Fruit fly (Drosophila melanogaster) whole organism, embryonic: ENCODE data around the gene Neto.

Source experiments
- Aef1 ChIP-seq: fragments of 200-800 bp; sonication (Bioruptor generic); IDR thresholded peaks from 3 replicates; pipeline ENCODE4 v1.3.6; 2022; ENCODE audit warnings: missing biosample characterization, missing genetic modification characterization
- CG10366 ChIP-seq: fragments of 200-800 bp; sonication (Bioruptor generic); IDR thresholded peaks from 2 replicates; pipeline ENCODE4 v1.3.6; 2022; ENCODE audit warnings: missing biosample characterization, missing genetic modification characterization
- CG11723 ChIP-seq: fragments of 200-800 bp; sonication (Bioruptor generic); optimal IDR thresholded peaks from 2 replicates; lab custom pipeline; 2017; ENCODE audit warnings: missing biosample characterization, mild to moderate bottlenecking, missing genetic modification characterization
- CG13296 ChIP-seq: fragments of 200-800 bp; sonication (Bioruptor generic); optimal IDR thresholded peaks from 3 replicates; lab custom pipeline; 2018; ENCODE audit warnings: missing biosample characterization, mild to moderate bottlenecking, missing genetic modification characterization
- CG13624 ChIP-seq: fragments of 200-800 bp; sonication (Bioruptor generic); optimal IDR thresholded peaks from 2 replicates; lab custom pipeline; 2016; ENCODE audit warnings: missing biosample characterization, missing genetic modification characterization
- CG15011 ChIP-seq: fragments of 200-800 bp; sonication (Bioruptor generic); optimal IDR thresholded peaks from 3 replicates; lab custom pipeline; 2018; ENCODE audit warnings: missing biosample characterization, mild to moderate bottlenecking, missing genetic modification characterization
- CG16815 ChIP-seq: fragments of 200-800 bp; sonication (Bioruptor generic); optimal IDR thresholded peaks from 3 replicates; lab custom pipeline; 2017; ENCODE audit warnings: missing biosample characterization, mild to moderate bottlenecking, missing genetic modification characterization
- CG17612 ChIP-seq: fragments of 200-800 bp; sonication (Bioruptor generic); IDR thresholded peaks from 2 replicates; pipeline ENCODE4 v1.3.6; 2022; ENCODE audit warnings: missing biosample characterization, missing genetic modification characterization
- CG17829 ChIP-seq: fragments of 200-800 bp; optimal IDR thresholded peaks from 2 replicates; lab custom pipeline; 2019; ENCODE audit warnings: missing biosample characterization, mild to moderate bottlenecking, missing genetic modification characterization, moderate library complexity
- CG18476 ChIP-seq: fragments of 200-800 bp; sonication (Bioruptor generic); optimal IDR thresholded peaks from 2 replicates; lab custom pipeline; 2016; ENCODE audit warnings: missing biosample characterization, mild to moderate bottlenecking, missing genetic modification characterization
- CG30431 ChIP-seq: fragments of 200-800 bp; sonication (Bioruptor generic); optimal IDR thresholded peaks from 2 replicates; lab custom pipeline; 2017; ENCODE audit warnings: missing biosample characterization, missing genetic modification characterization
- CG32532 ChIP-seq: fragments of 200-800 bp; sonication (Bioruptor generic); IDR thresholded peaks from 2 replicates; pipeline ENCODE4 v1.3.6; 2022; ENCODE audit warnings: missing biosample characterization, missing genetic modification characterization
- CG3407 ChIP-seq: fragments of 200-800 bp; sonication (Bioruptor generic); optimal IDR thresholded peaks from 2 replicates; lab custom pipeline; 2018; ENCODE audit warnings: missing biosample characterization, mild to moderate bottlenecking, missing genetic modification characterization
- CG34376 ChIP-seq: fragments of 200-800 bp; sonication (Bioruptor generic); optimal IDR thresholded peaks from 2 replicates; lab custom pipeline; 2018; ENCODE audit warnings: missing biosample characterization, mild to moderate bottlenecking, missing genetic modification characterization
- CG3726 ChIP-seq: fragments of 200-800 bp; sonication (Bioruptor generic); IDR thresholded peaks from 3 replicates; pipeline ENCODE4, ENCODE4 v1.3.6; 2022; ENCODE audit warnings: missing biosample characterization, missing genetic modification characterization
- CG4707 ChIP-seq: fragments of 200-800 bp; sonication (Bioruptor generic); optimal IDR thresholded peaks from 2 replicates; lab custom pipeline; 2018; ENCODE audit warnings: missing biosample characterization, mild to moderate bottlenecking, missing genetic modification characterization, moderate library complexity
- CG6689 ChIP-seq: fragments of 200-800 bp; sonication (Bioruptor generic); IDR thresholded peaks from 2 replicates; pipeline ENCODE4 v1.3.6; 2022; ENCODE audit warnings: missing biosample characterization, missing genetic modification characterization
- CG6765 ChIP-seq: fragments of 200-800 bp; sonication (Bioruptor generic); optimal IDR thresholded peaks from 3 replicates; lab custom pipeline; 2017; ENCODE audit warnings: missing biosample characterization, mild to moderate bottlenecking, missing genetic modification characterization
- CG6854 ChIP-seq: fragments of 200-800 bp; sonication (Bioruptor generic); optimal IDR thresholded peaks from 3 replicates; lab custom pipeline; 2017; ENCODE audit warnings: missing biosample characterization, mild to moderate bottlenecking, missing genetic modification characterization
- CG7928 ChIP-seq: fragments of 200-800 bp; sonication (Bioruptor generic); optimal IDR thresholded peaks from 2 replicates; lab custom pipeline; 2017; ENCODE audit warnings: missing biosample characterization, mild to moderate bottlenecking, missing genetic modification characterization
- CG9215 ChIP-seq: fragments of 200-800 bp; sonication (Bioruptor generic); IDR thresholded peaks from 2 replicates; pipeline ENCODE4 v1.3.6; 2022; ENCODE audit warnings: missing biosample characterization, missing genetic modification characterization
- CG9797 ChIP-seq: fragments of 200-800 bp; sonication (Bioruptor generic); optimal IDR thresholded peaks from 3 replicates; lab custom pipeline; 2018; ENCODE audit warnings: missing biosample characterization, mild to moderate bottlenecking, missing genetic modification characterization
- Dip3 ChIP-seq: fragments of 200-800 bp; sonication (Bioruptor generic); optimal IDR thresholded peaks from 3 replicates; lab custom pipeline; 2016; ENCODE audit warnings: missing biosample characterization, missing genetic modification characterization
- Hey ChIP-seq: fragments of 200-800 bp; sonication (Bioruptor generic); optimal IDR thresholded peaks from 3 replicates; lab custom pipeline; 2018; ENCODE audit warnings: missing biosample characterization, mild to moderate bottlenecking, missing genetic modification characterization
- Hmx ChIP-seq: fragments of 200-800 bp; sonication (Bioruptor generic); optimal IDR thresholded peaks from 2 replicates; lab custom pipeline; 2016; ENCODE audit warnings: missing biosample characterization, missing genetic modification characterization
- Neu2 ChIP-seq: fragments of 200-800 bp; sonication (Bioruptor generic); optimal IDR thresholded peaks from 3 replicates; lab custom pipeline; 2016; ENCODE audit warnings: missing biosample characterization, missing genetic modification characterization, borderline replicate concordance
- Trl ChIP-seq, 3 experiments: fragments of >200 bp in 2 of 3; fragments of 200-800 bp in 1 of 3; sonication (Bioruptor generic) in 1 of 3; optimal IDR thresholded peaks; 2 replicates in 1 of 3; 3 replicates in 2 of 3; lab custom pipeline; 2016 to 2017; ENCODE audit warnings: missing biosample characterization in 1 of 3, missing genetic modification characterization in 1 of 3
- Xrp1 ChIP-seq: fragments of 200-800 bp; sonication (Bioruptor generic); IDR thresholded peaks from 2 replicates; pipeline ENCODE4 v1.3.6; 2022; ENCODE audit warnings: missing biosample characterization, missing genetic modification characterization
- aop ChIP-seq: fragments of 200-800 bp; sonication (Bioruptor generic); IDR thresholded peaks from 2 replicates; pipeline ENCODE4 v1.3.6; 2022; ENCODE audit warnings: missing biosample characterization, missing genetic modification characterization
- dmrt11E ChIP-seq: fragments of 200-800 bp; sonication (Bioruptor generic); optimal IDR thresholded peaks from 3 replicates; lab custom pipeline; 2018; ENCODE audit warnings: missing biosample characterization, mild to moderate bottlenecking, missing genetic modification characterization, moderate library complexity
- ems ChIP-seq: fragments of 200-800 bp; sonication (Bioruptor generic); optimal IDR thresholded peaks from 3 replicates; lab custom pipeline; 2016; ENCODE audit warnings: missing biosample characterization, missing genetic modification characterization
- exex ChIP-seq: fragments of 200-800 bp; sonication (Bioruptor generic); optimal IDR thresholded peaks from 4 replicates; lab custom pipeline; 2018; ENCODE audit warnings: missing biosample characterization, mild to moderate bottlenecking, missing genetic modification characterization, moderate library complexity
- fd102C ChIP-seq: fragments of 200-800 bp; sonication (Bioruptor generic); optimal IDR thresholded peaks from 2 replicates; lab custom pipeline; 2018; ENCODE audit warnings: missing biosample characterization, mild to moderate bottlenecking, missing genetic modification characterization, moderate library complexity
- hkb ChIP-seq, 2 experiments: fragments of 200-800 bp in 1 of 2; fragments of >200 bp in 1 of 2; sonication (Bioruptor generic) in 1 of 2; IDR thresholded peaks in 1 of 2; optimal IDR thresholded peaks in 1 of 2; 2 replicates each; pipeline versions ENCODE4 v1.3.6 to Lab custom; 2017 to 2022; ENCODE audit warnings: missing biosample characterization in 1 of 2, missing genetic modification characterization in 1 of 2
- lab ChIP-seq: fragments of 200-800 bp; sonication (Bioruptor generic); optimal IDR thresholded peaks from 3 replicates; lab custom pipeline; 2017; ENCODE audit warnings: missing biosample characterization, missing genetic modification characterization, mild to moderate bottlenecking, moderate library complexity, missing genetic modification reagents
- nerfin-2 ChIP-seq: fragments of 200-800 bp; sonication (Bioruptor generic); IDR thresholded peaks from 2 replicates; pipeline ENCODE4 v1.3.6; 2022; ENCODE audit warnings: missing biosample characterization, missing genetic modification characterization; ENCODE audit not compliant: partially characterized antibody
- oc ChIP-seq: fragments of 200-800 bp; sonication (Bioruptor generic); optimal IDR thresholded peaks from 2 replicates; lab custom pipeline; 2018; ENCODE audit warnings: missing biosample characterization, mild to moderate bottlenecking, missing genetic modification characterization, moderate library complexity
- peb ChIP-seq: fragments of 200-800 bp; sonication (Bioruptor generic); IDR thresholded peaks from 2 replicates; pipeline ENCODE4 v1.3.6; 2022; ENCODE audit warnings: missing biosample characterization, missing genetic modification characterization
- ro ChIP-seq: fragments of 200-800 bp; sonication (Bioruptor generic); IDR thresholded peaks from 2 replicates; pipeline ENCODE4 v1.3.6; 2022; ENCODE audit warnings: missing biosample characterization, missing genetic modification characterization
- sc ChIP-seq, 3 experiments: fragments of >200 bp in 2 of 3; fragments of 200-800 bp in 1 of 3; sonication (Bioruptor generic) in 1 of 3; optimal IDR thresholded peaks; 2 replicates in 2 of 3; 3 replicates in 1 of 3; lab custom pipeline; 2017; ENCODE audit warnings: mild to moderate bottlenecking in 1 of 3, missing biosample characterization in 1 of 3, missing genetic modification characterization in 1 of 3, missing genetic modification reagents in 1 of 3
- sim ChIP-seq: fragments of 200-800 bp; sonication (Bioruptor generic); IDR thresholded peaks from 2 replicates; pipeline ENCODE4 v1.3.6; 2022; ENCODE audit warnings: missing biosample characterization, missing genetic modification characterization
- tap ChIP-seq: fragments of 200-800 bp; optimal IDR thresholded peaks from 3 replicates; lab custom pipeline; 2019; ENCODE audit warnings: missing biosample characterization, mild to moderate bottlenecking, missing genetic modification characterization, moderate library complexity
- tio ChIP-seq: fragments of 200-800 bp; sonication (Bioruptor generic); optimal IDR thresholded peaks from 2 replicates; lab custom pipeline; 2017; ENCODE audit warnings: missing biosample characterization, missing genetic modification characterization, inconsistent platforms
- tll ChIP-seq, 2 experiments: fragments of 200-800 bp in 1 of 2; fragments of >200 bp in 1 of 2; sonication (Bioruptor generic) in 1 of 2; optimal IDR thresholded peaks; 2 replicates each; lab custom pipeline; 2017 to 2019; ENCODE audit warnings: missing biosample characterization in 2 of 2, missing genetic modification characterization in 2 of 2, mild to moderate bottlenecking in 1 of 2, moderate library complexity in 1 of 2
- unpg ChIP-seq: fragments of 200-800 bp; sonication (Bioruptor generic); optimal IDR thresholded peaks from 3 replicates; lab custom pipeline; 2018; ENCODE audit warnings: missing biosample characterization, mild to moderate bottlenecking, missing genetic modification characterization, moderate library complexity
- vvl ChIP-seq: fragments of 200-800 bp; sonication (Bioruptor generic); IDR thresholded peaks from 2 replicates; pipeline ENCODE4 v1.3.6; 2022; ENCODE audit warnings: missing biosample characterization, missing genetic modification characterization
- z ChIP-seq: fragments of 200-800 bp; sonication (Bioruptor generic); IDR thresholded peaks from 3 replicates; pipeline ENCODE4 v1.3.6; 2022; ENCODE audit warnings: missing biosample characterization, missing genetic modification characterization

Neto gene

DNA sequence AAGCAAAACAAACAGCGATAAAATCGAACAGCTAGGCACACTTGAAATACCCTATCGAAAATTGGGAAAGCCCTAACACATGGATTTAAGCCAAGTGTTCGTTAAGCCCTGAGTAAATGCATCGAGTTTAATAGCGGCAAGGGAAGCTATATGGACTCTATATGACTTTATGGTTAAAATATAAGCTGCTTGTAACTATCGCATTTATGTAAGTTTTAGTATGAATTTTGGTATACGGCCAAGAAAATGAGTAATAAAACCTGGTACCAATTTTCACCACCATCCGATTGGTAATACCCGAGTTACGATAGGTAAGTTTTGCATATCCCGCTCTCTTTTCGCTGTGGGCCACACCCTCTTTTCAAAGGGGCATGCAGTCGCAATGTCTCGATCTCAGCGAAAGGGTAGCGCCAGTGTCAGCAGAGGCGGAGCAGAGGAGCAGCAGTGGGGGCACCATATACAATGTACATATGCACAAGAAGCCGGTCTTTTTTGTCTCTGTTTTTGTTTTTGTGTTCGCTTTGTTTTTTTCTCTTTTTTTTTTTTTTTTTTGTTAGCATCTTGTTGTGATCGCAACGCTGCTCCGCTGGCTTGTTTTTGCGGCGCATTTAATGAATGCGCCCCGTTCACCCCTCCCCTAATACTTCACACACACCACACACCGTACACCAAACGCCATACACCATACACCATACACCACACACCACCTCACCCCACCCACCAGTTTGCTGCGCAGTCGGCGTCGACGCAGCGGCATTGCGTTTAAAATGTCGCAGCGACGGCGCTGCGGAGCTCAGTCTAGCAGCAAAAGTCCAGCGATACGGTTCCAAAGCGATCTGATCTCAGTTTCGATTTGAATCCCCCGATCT is 41.5 kb upstream of the Neto start, which contains the start of gene GstT4 (continued):
- TF ChIP-seq Aef1 (peak; percentile 69; the same call in 2 of the 3 replicates), Xrp1 (GFP tag; lab: Robert Waterston, UW) (peak; percentile 60), ems (GFP tag; lab: Kevin White, UChicago) (peak; percentile 22), ro (GFP tag; lab: Robert Waterston, UW) (peak; percentile 45; the same call in 1 of the 2 replicates), dmrt11E (tag; lab: Kevin White, UChicago) (peak; percentile 39), peb (GFP tag; lab: Robert Waterston, UW) (no peak), CG17829 (tag; lab: Kevin White, UChicago) (no peak), CG6765 (no peak), aop (GFP tag; lab: Robert Waterston, UW) (no peak), Hmx (GFP tag; lab: Kevin White, UChicago) (peak; percentile 5), CG3726 (GFP tag; lab: Robert Waterston, UW) (no peak), Trl (optimal IDR thresholded peaks at IDR 0.05; lab: Kevin White, UChicago) (no peak), Trl (GFP tag; optimal IDR thresholded peaks at IDR 0.05; lab: Kevin White, UChicago) (peak; percentile 27), CG3407 (GFP tag; lab: Kevin White, UChicago) (no peak), CG4707 (GFP tag; lab: Kevin White, UChicago) (no peak), CG7928 (GFP tag; lab: Kevin White, UChicago) (no peak), CG6854 (peak; percentile 44), CG10366 (GFP tag; lab: Robert Waterston, UW) (peak; percentile 63), CG17612 (GFP tag; lab: Robert Waterston, UW) (no peak), CG13624 (peak; percentile 84), hkb (optimal IDR thresholded peaks at IDR 0.05; lab: Kevin White, UChicago) (no peak), hkb (GFP tag; IDR thresholded peaks at IDR 0.05; lab: Robert Waterston, UW) (peak; percentile 73), z (no peak), CG9797 (no peak), tap (no peak), CG6689 (GFP tag; lab: Robert Waterston, UW) (peak; percentile 39), Hey (tag; lab: Kevin White, UChicago) (no peak), CG15011 (no peak), Neu2 (GFP tag; lab: Kevin White, UChicago) (no peak), CG34376 (GFP tag; lab: Kevin White, UChicago) (peak; percentile 33), CG30431 (peak; percentile 3), CG9215 (GFP tag; lab: Robert Waterston, UW) (peak; percentile 54), nerfin-2 (GFP tag; lab: Robert Waterston, UW) (no peak), sim (GFP tag; lab: Robert Waterston, UW) (no peak), CG16815 (GFP tag; lab: Kevin White, UChicago) (peak; percentile 24), tio (GFP tag; lab: Kevin White, UChicago) (peak; percentile 66), lab (GFP tag; lab: Kevin White, UChicago) (peak; percentile 2), vvl (peak; percentile 77), CG18476 (GFP tag; lab: Kevin White, UChicago) (peak; percentile 34), CG11723 (no peak), tll (GFP tag; optimal IDR thresholded peaks at IDR 0.05; lab: Kevin White, UChicago) (no peak), oc (tag; lab: Kevin White, UChicago) (no peak), CG32532 (GFP tag; lab: Robert Waterston, UW) (peak; percentile 49; the same call in 1 of the 2 replicates), exex (tag; lab: Kevin White, UChicago) (no peak), unpg (peak; percentile 1), Dip3 (peak; percentile 36), CG13296 (GFP tag; lab: Kevin White, UChicago) (no peak), sc (optimal IDR thresholded peaks at IDR 0.05; lab: Kevin White, UChicago) (no peak), sc (GFP tag; optimal IDR thresholded peaks at IDR 0.05; lab: Kevin White, UChicago) (no peak), fd102C (GFP tag; lab: Kevin White, UChicago) (no peak)
